Worm (Caenorhabditis elegans): ENCODE results near the gene Y57G7A.1.

DNA sequence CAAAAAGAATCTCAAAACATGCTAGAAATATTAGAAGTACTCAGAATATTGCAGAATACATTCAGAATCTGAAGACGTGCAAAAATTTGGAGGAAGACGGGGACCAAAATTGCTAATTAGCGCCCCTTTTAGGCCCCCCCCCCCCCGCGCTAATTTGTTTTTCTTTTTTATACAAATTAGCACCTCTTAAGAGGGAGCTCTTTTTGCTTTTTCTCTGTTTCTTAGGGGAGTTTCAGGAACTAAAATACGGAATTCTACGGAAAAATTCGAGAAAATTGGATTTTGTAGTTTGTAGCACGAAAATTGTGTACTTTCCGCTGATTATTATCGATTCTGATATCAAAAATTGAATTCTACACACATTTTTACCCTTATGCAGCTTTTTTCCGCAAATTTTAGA lies 3.3 kb downstream of the Y57G7A.1 start, which contains the start of gene glb-31:
- TF ChIP-seq lin-15B (tag; optimal IDR thresholded peaks at IDR 0.05) (no peak), unc-39 (tag; optimal IDR thresholded peaks at IDR 0.05) (no peak), egl-27 (tag; optimal IDR thresholded peaks at IDR 0.05) (no peak), snpc-4 (tag; optimal IDR thresholded peaks at IDR 0.05) (no peak), nhr-76 (tag; optimal IDR thresholded peaks at IDR 0.05) (no peak), ama-1 (optimal IDR thresholded peaks at IDR 0.05) (no peak), ztf-11 (tag; optimal IDR thresholded peaks at IDR 0.05) (no peak), ceh-82 (tag; optimal IDR thresholded peaks at IDR 0.05) (no peak), fkh-10 (GFP tag; optimal IDR thresholded peaks at IDR 0.05) (no peak), nhr-12 (tag; optimal IDR thresholded peaks at IDR 0.05) (no peak), tbx-2 (tag; optimal IDR thresholded peaks at IDR 0.05) (no peak), elt-1 (tag; optimal IDR thresholded peaks at IDR 0.05) (no peak), fos-1 (tag; optimal IDR thresholded peaks at IDR 0.05) (no peak)
